ENCODE assay signal across 5 worm cellular contexts in genomic region chrII:15251593-15251992, ce11.
TF ChIP-seq lines count a peak whose summit lies in the region.

TSS of gene tig-3 (minus strand) at chrII:15251792.

TF ChIP-seq in whole organism, L1 larva, 84 proteins besides CTCF, POLR2A, EP300 and RAD21:
- TF ChIP-seq unc-62 (GFP tag; optimal IDR thresholded peaks at IDR 0.05; lab: Kevin White, UChicago), result no peak
- TF ChIP-seq elt-2 (tag; optimal IDR thresholded peaks at IDR 0.05; lab: Kevin White, UChicago), result peak; percentile 74
TF ChIP-seq in whole organism, L1 larva: peak in this region for 1.

TF ChIP-seq in whole organism, L3 larva, 47 proteins besides CTCF, POLR2A, EP300 and RAD21:
- TF ChIP-seq nhr-11 (tag; optimal IDR thresholded peaks at IDR 0.05; lab: Kevin White, UChicago) (no peak), ceh-9 (tag; optimal IDR thresholded peaks at IDR 0.05; lab: Kevin White, UChicago) (no peak), nhr-23 (tag; optimal IDR thresholded peaks at IDR 0.05; lab: Kevin White, UChicago) (no peak), nhr-77 (tag; optimal IDR thresholded peaks at IDR 0.05; lab: Kevin White, UChicago) (no peak), pqm-1 (tag; optimal IDR thresholded peaks at IDR 0.05; lab: Kevin White, UChicago) (no peak), elt-2 (tag; optimal IDR thresholded peaks at IDR 0.05; lab: Kevin White, UChicago) (peak; percentile 75), hmg-11 (tag; optimal IDR thresholded peaks at IDR 0.05; lab: Kevin White, UChicago) (no peak)

TF ChIP-seq in whole organism, L4 larva, 104 proteins besides CTCF, POLR2A, EP300 and RAD21:
- TF ChIP-seq dmd-6 (GFP tag; IDR thresholded peaks at IDR 0.05; lab: Robert Waterston, UW), result peak; percentile 94
- no peak for TF ChIP-seq nhr-25 (tag; optimal IDR thresholded peaks at IDR 0.05; lab: Kevin White, UChicago; ENCODE audit: borderline replicate concordance, insufficient read depth)
- TF ChIP-seq lin-1 (GFP tag; IDR thresholded peaks at IDR 0.05; lab: Robert Waterston, UW), result 0 out of 2 replicates have a peak, but pooled peaks have one; percentile 21
- no peak for TF ChIP-seq hif-1 (tag; optimal IDR thresholded peaks at IDR 0.05; lab: Kevin White, UChicago)
- TF ChIP-seq dve-1 (tag; optimal IDR thresholded peaks at IDR 0.05; lab: Kevin White, UChicago; ENCODE audit: insufficient read depth), result peak; percentile 79
- TF ChIP-seq nhr-48 (tag; optimal IDR thresholded peaks at IDR 0.05; lab: Kevin White, UChicago), result peak; percentile 75
- peak; percentile 42; the same call in 1 of the 2 replicates for TF ChIP-seq php-3 (GFP tag; IDR thresholded peaks at IDR 0.05; lab: Robert Waterston, UW)
- no peak for TF ChIP-seq ceh-82 (tag; optimal IDR thresholded peaks at IDR 0.05; lab: Kevin White, UChicago)
- TF ChIP-seq tra-1 (GFP tag; IDR thresholded peaks at IDR 0.05; lab: Robert Waterston, UW), result 0 out of 2 replicates have a peak, but pooled peaks have one; percentile 43
- TF ChIP-seq hlh-11 (tag; optimal IDR thresholded peaks at IDR 0.05; lab: Kevin White, UChicago), result peak; percentile 73
- TF ChIP-seq pqm-1 (tag; optimal IDR thresholded peaks at IDR 0.05; lab: Kevin White, UChicago), result peak; percentile 4
- TF ChIP-seq daf-16 (GFP tag; optimal IDR thresholded peaks at IDR 0.05; lab: Kevin White, UChicago), result peak in 1 of 2 experiments; percentile 88
- TF ChIP-seq daf-16 (tag; optimal IDR thresholded peaks at IDR 0.05; lab: Kevin White, UChicago), result peak; percentile 75
- peak; percentile 7 for TF ChIP-seq nhr-28 (tag; optimal IDR thresholded peaks at IDR 0.05; lab: Kevin White, UChicago)
- TF ChIP-seq nhr-102 (tag; optimal IDR thresholded peaks at IDR 0.05; lab: Kevin White, UChicago), result peak; percentile 64

TF ChIP-seq in whole organism, late embryonic, 69 proteins besides CTCF, POLR2A, EP300 and RAD21:
- peak; percentile 68 for TF ChIP-seq elt-2 (tag; optimal IDR thresholded peaks at IDR 0.05; lab: Kevin White, UChicago)
- TF ChIP-seq sox-4 (tag; optimal IDR thresholded peaks at IDR 0.05; lab: Kevin White, UChicago), result no peak

TF ChIP-seq in whole organism, young adult, 124 proteins besides CTCF, POLR2A, EP300 and RAD21:
- TF ChIP-seq cebp-1 (GFP tag; IDR thresholded peaks at IDR 0.05; lab: Robert Waterston, UW) (no peak), cebp-1 (tag; optimal IDR thresholded peaks at IDR 0.05; lab: Kevin White, UChicago) (peak; percentile 35), nhr-90 (tag; optimal IDR thresholded peaks at IDR 0.05; lab: Kevin White, UChicago) (no peak), Y56A3A.18 (GFP tag; IDR thresholded peaks at IDR 0.05; lab: Robert Waterston, UW) (no peak), tbx-9 (tag; optimal IDR thresholded peaks at IDR 0.05; lab: Kevin White, UChicago; ENCODE audit: borderline replicate concordance) (no peak), lin-40 (tag; optimal IDR thresholded peaks at IDR 0.05; lab: Kevin White, UChicago) (peak; percentile 45), Y79H2A.3 (GFP tag; conservative IDR thresholded peaks at IDR 0.05; lab: Robert Waterston, UW) (no peak), let-607 (tag; optimal IDR thresholded peaks at IDR 0.05; lab: Kevin White, UChicago) (peak; percentile 37 to 67), nfyb-1 (GFP tag; IDR thresholded peaks at IDR 0.05; lab: Robert Waterston, UW) (no peak), F39B2.1 (GFP tag; IDR thresholded peaks at IDR 0.05; lab: Robert Waterston, UW) (no peak), athp-1 (tag; optimal IDR thresholded peaks at IDR 0.05; lab: Kevin White, UChicago) (no peak), madf-3 (GFP tag; IDR thresholded peaks at IDR 0.05; lab: Robert Waterston, UW) (no peak), C06A6.2 (GFP tag; conservative IDR thresholded peaks at IDR 0.05; lab: Robert Waterston, UW) (no peak), ets-4 (GFP tag; optimal IDR thresholded peaks at IDR 0.05; lab: Kevin White, UChicago) (peak; percentile 38), rec-8 (tag; optimal IDR thresholded peaks at IDR 0.05; lab: Kevin White, UChicago) (no peak), ceh-91 (GFP tag; IDR thresholded peaks at IDR 0.05; lab: Robert Waterston, UW) (no peak), B0035.1 (tag; optimal IDR thresholded peaks at IDR 0.05; lab: Kevin White, UChicago) (no peak), atf-7 (tag; optimal IDR thresholded peaks at IDR 0.05; lab: Kevin White, UChicago) (peak; percentile 75), attf-3 (GFP tag; conservative IDR thresholded peaks at IDR 0.05; lab: Robert Waterston, UW) (no peak), egl-44 (GFP tag; IDR thresholded peaks at IDR 0.05; lab: Robert Waterston, UW) (no peak), Y53F4B.3 (GFP tag; IDR thresholded peaks at IDR 0.05; lab: Robert Waterston, UW) (no peak), egrh-3 (GFP tag; IDR thresholded peaks at IDR 0.05; lab: Robert Waterston, UW) (no peak), mes-4 (tag; optimal IDR thresholded peaks at IDR 0.05; lab: Kevin White, UChicago) (no peak), lin-35 (GFP tag; optimal IDR thresholded peaks at IDR 0.05; lab: Kevin White, UChicago) (no peak), lin-26 (GFP tag; IDR thresholded peaks at IDR 0.05; lab: Robert Waterston, UW) (no peak), nfya-2 (GFP tag; IDR thresholded peaks at IDR 0.05; lab: Robert Waterston, UW) (no peak), unc-62 (GFP tag; optimal IDR thresholded peaks at IDR 0.05; lab: Kevin White, UChicago) (peak; percentile 39), ztf-22 (GFP tag; optimal IDR thresholded peaks at IDR 0.05; lab: Kevin White, UChicago) (peak; percentile 89), ccch-3 (GFP tag; optimal IDR thresholded peaks at IDR 0.05; lab: Kevin White, UChicago) (no peak), B0019.2 (GFP tag; conservative IDR thresholded peaks at IDR 0.05; lab: Robert Waterston, UW) (no peak), F22D6.2 (tag; optimal IDR thresholded peaks at IDR 0.05; lab: Kevin White, UChicago) (peak; percentile 31), aptf-2 (GFP tag; conservative IDR thresholded peaks at IDR 0.05; lab: Robert Waterston, UW) (no peak), K12H6.12 (tag; optimal IDR thresholded peaks at IDR 0.05; lab: Kevin White, UChicago) (no peak), snpc-4 (GFP tag; optimal IDR thresholded peaks at IDR 0.05; lab: Kevin White, UChicago) (no peak), snpc-4 (tag; optimal IDR thresholded peaks at IDR 0.05; lab: Kevin White, UChicago) (peak in 1 of 4 experiments; percentile 35), ztf-3 (GFP tag; optimal IDR thresholded peaks at IDR 0.05; lab: Kevin White, UChicago) (no peak), hmg-1.2 (GFP tag; IDR thresholded peaks at IDR 0.05; lab: Robert Waterston, UW) (no peak), tbp1 (GFP tag; optimal IDR thresholded peaks at IDR 0.05; lab: Kevin White, UChicago) (peak; percentile 10), nhr-80 (tag; optimal IDR thresholded peaks at IDR 0.05; lab: Kevin White, UChicago) (peak; percentile 95)
